Fruit fly (Drosophila melanogaster) whole organism, prepupa: ENCODE data around the gene CG15201.

Experiments used
- CG10631 ChIP-seq: fragments of 200-800 bp; sonication (Bioruptor generic); optimal IDR thresholded peaks from 2 replicates; lab custom pipeline; 2016; ENCODE audit warnings: missing biosample characterization, missing genetic modification characterization
- CG11294 ChIP-seq: fragments of 200-800 bp; sonication (Bioruptor generic); IDR thresholded peaks from 2 replicates; pipeline ENCODE4 v1.3.6; 2022; ENCODE audit warnings: missing biosample characterization, missing genetic modification characterization
- CG1621 ChIP-seq: fragments of 200-800 bp; sonication (Bioruptor generic); optimal IDR thresholded peaks from 3 replicates; lab custom pipeline; 2018; ENCODE audit warnings: missing biosample characterization, mild to moderate bottlenecking, missing genetic modification characterization
- CG32006 ChIP-seq: fragments of 200-800 bp; sonication (Bioruptor generic); optimal IDR thresholded peaks from 3 replicates; lab custom pipeline; 2017; ENCODE audit warnings: missing biosample characterization, mild to moderate bottlenecking, missing genetic modification characterization
- CG34406 ChIP-seq: fragments of 200-800 bp; sonication (Bioruptor generic); optimal IDR thresholded peaks from 3 replicates; lab custom pipeline; 2016; ENCODE audit warnings: missing biosample characterization, missing genetic modification characterization
- CG3919 ChIP-seq: fragments of 200-800 bp; sonication (Bioruptor generic); optimal IDR thresholded peaks from 3 replicates; lab custom pipeline; 2016; ENCODE audit warnings: missing biosample characterization, missing genetic modification characterization
- CG4318 ChIP-seq: fragments of 200-800 bp; sonication (Bioruptor generic); optimal IDR thresholded peaks from 3 replicates; lab custom pipeline; 2017; ENCODE audit warnings: missing biosample characterization, mild to moderate bottlenecking, missing genetic modification characterization
- CG6163 ChIP-seq: fragments of 200-800 bp; sonication (Bioruptor generic); IDR thresholded peaks from 3 replicates; pipeline ENCODE4 v1.3.6; 2022; ENCODE audit warnings: missing biosample characterization, missing genetic modification characterization
- CG6276 ChIP-seq: fragments of 200-800 bp; sonication (Bioruptor generic); optimal IDR thresholded peaks from 2 replicates; lab custom pipeline; 2017; ENCODE audit warnings: missing biosample characterization, mild to moderate bottlenecking, missing genetic modification characterization
- CG7368 ChIP-seq: fragments of 200-800 bp; sonication (Bioruptor generic); optimal IDR thresholded peaks from 3 replicates; lab custom pipeline; 2016; ENCODE audit warnings: missing biosample characterization, missing genetic modification characterization
- CG8319 ChIP-seq: fragments of 200-800 bp; sonication (Bioruptor generic); optimal IDR thresholded peaks from 3 replicates; lab custom pipeline; 2016; ENCODE audit warnings: missing biosample characterization, missing genetic modification characterization
- CG8632 ChIP-seq: fragments of 200-800 bp; sonication (Bioruptor generic); optimal IDR thresholded peaks from 3 replicates; lab custom pipeline; 2016; ENCODE audit warnings: missing biosample characterization, missing genetic modification characterization
- Eip75B ChIP-seq: fragments of 200-800 bp; sonication (Bioruptor generic); optimal IDR thresholded peaks from 3 replicates; lab custom pipeline; 2016; ENCODE audit warnings: missing biosample characterization, missing genetic modification characterization
- Eip78C ChIP-seq: fragments of 200-800 bp; sonication (Bioruptor generic); peaks from one replicate; lab custom pipeline; 2016; ENCODE audit warnings: missing biosample characterization, missing genetic modification characterization
- Hr38 ChIP-seq: sonication (Bioruptor generic); optimal IDR thresholded peaks from 2 replicates; lab custom pipeline; 2016; ENCODE audit warnings: missing biosample characterization, missing genetic modification characterization
- Hr39 ChIP-seq: fragments of 200-800 bp; sonication (Bioruptor generic); optimal IDR thresholded peaks from 2 replicates; lab custom pipeline; 2016; ENCODE audit warnings: missing biosample characterization, missing genetic modification characterization
- Hr4 ChIP-seq: fragments of 200-800 bp; sonication (Bioruptor generic); optimal IDR thresholded peaks from 3 replicates; lab custom pipeline; 2016; ENCODE audit warnings: missing biosample characterization, missing genetic modification characterization
- Met ChIP-seq: fragments of 200-800 bp; sonication (Bioruptor generic); optimal IDR thresholded peaks from 3 replicates; lab custom pipeline; 2016; ENCODE audit warnings: missing biosample characterization, missing genetic modification characterization
- Sox102F ChIP-seq: fragments of 200-800 bp; sonication (Bioruptor generic); optimal IDR thresholded peaks from 2 replicates; lab custom pipeline; 2016; ENCODE audit warnings: missing biosample characterization, mild to moderate bottlenecking, missing genetic modification characterization
- Sox14 ChIP-seq: fragments of 200-800 bp; sonication (Bioruptor generic); optimal IDR thresholded peaks from 3 replicates; lab custom pipeline; 2016; ENCODE audit warnings: missing biosample characterization, missing genetic modification characterization
- acj6 ChIP-seq: fragments of 200-800 bp; sonication (Bioruptor generic); optimal IDR thresholded peaks from 3 replicates; lab custom pipeline; 2016; ENCODE audit warnings: missing biosample characterization, missing genetic modification characterization
- cyc ChIP-seq: fragments of 200-800 bp; sonication (Bioruptor generic); optimal IDR thresholded peaks from 3 replicates; lab custom pipeline; 2016; ENCODE audit warnings: missing biosample characterization, missing genetic modification characterization
- dac ChIP-seq: fragments of 200-800 bp; sonication (Bioruptor generic); optimal IDR thresholded peaks from 2 replicates; lab custom pipeline; 2017; ENCODE audit warnings: missing biosample characterization, mild to moderate bottlenecking, missing genetic modification characterization
- eg ChIP-seq: fragments of 200-800 bp; sonication (Bioruptor generic); IDR thresholded peaks from 3 replicates; pipeline ENCODE4 v1.3.6; 2022; ENCODE audit warnings: missing biosample characterization, missing genetic modification characterization
- esn ChIP-seq: fragments of 200-800 bp; sonication (Bioruptor generic); optimal IDR thresholded peaks from 2 replicates; lab custom pipeline; 2016; ENCODE audit warnings: missing biosample characterization, mild to moderate bottlenecking, missing genetic modification characterization, moderate library complexity
- fkh ChIP-seq: fragments of 200-800 bp; sonication (Bioruptor generic); optimal IDR thresholded peaks from 3 replicates; lab custom pipeline; 2017; ENCODE audit warnings: missing biosample characterization, mild to moderate bottlenecking, missing genetic modification characterization, moderate library complexity
- pdm3 ChIP-seq: fragments of 200-800 bp; sonication (Bioruptor generic); optimal IDR thresholded peaks from 3 replicates; lab custom pipeline; 2016; ENCODE audit warnings: missing biosample characterization, missing genetic modification characterization
- svp ChIP-seq: fragments of 200-800 bp; sonication (Bioruptor generic); peaks from one replicate; lab custom pipeline; 2016; ENCODE audit warnings: missing biosample characterization, missing genetic modification characterization
- vri ChIP-seq: fragments of 200-800 bp; sonication (Bioruptor generic); optimal IDR thresholded peaks from 3 replicates; lab custom pipeline; 2016; ENCODE audit warnings: missing biosample characterization, mild to moderate bottlenecking, missing genetic modification characterization

Gene CG15201

DNA sequence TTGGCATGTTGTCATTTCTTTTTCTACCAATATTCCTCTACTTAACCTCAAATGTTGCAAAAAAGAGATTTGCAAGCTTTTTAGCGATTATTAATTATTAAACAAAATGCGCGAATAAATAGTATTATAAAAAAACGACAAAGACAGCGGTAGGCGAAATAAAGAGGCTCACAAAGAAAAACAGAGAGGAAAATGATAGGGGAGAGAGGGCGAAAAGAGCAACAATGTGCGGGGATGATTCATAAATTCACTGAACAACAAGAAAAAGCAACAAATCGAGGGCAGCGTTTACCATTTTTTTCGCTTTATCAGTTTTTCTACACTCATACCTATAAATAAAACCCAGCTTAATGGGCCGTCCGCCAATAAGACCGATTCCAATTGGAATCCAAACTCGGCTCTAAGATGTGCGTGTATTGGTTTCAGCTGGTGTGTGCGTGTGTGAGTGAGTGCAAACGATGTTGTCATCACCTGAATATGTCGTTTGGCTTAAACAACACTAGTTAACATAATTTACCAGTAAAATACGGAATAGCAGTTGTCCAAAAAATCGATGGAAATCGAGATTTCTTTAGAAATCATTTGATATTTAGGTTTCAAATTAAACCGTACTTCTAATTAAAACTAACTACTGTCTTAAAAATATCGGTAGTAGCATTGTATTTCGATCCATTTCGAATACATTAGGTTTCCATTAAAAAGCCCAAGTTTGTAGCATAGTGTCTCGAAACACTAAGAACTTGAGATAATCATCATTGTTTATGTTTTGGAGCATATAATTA is 12.1 kb downstream of the CG15201 start (continued):
- TF ChIP-seq CG6163 (GFP tag; lab: Robert Waterston, UW) (peak; percentile 5; the same call in 1 of the 3 replicates), Hr38 (no peak), Sox102F (no peak), CG1621 (no peak), cyc (GFP tag; lab: Kevin White, UChicago) (no peak), Sox14 (GFP tag; lab: Kevin White, UChicago) (no peak), Eip75B (GFP tag; lab: Kevin White, UChicago) (no peak), fkh (GFP tag; lab: Kevin White, UChicago) (no peak), CG6276 (GFP tag; lab: Kevin White, UChicago) (no peak), vri (GFP tag; lab: Kevin White, UChicago) (no peak), CG8632 (no peak), CG10631 (no peak), Met (GFP tag; lab: Kevin White, UChicago) (no peak), CG7368 (GFP tag; lab: Kevin White, UChicago) (no peak), Hr39 (GFP tag; lab: Kevin White, UChicago) (no peak), CG32006 (GFP tag; lab: Kevin White, UChicago) (no peak), Hr4 (GFP tag; lab: Kevin White, UChicago) (no peak)

DNA sequence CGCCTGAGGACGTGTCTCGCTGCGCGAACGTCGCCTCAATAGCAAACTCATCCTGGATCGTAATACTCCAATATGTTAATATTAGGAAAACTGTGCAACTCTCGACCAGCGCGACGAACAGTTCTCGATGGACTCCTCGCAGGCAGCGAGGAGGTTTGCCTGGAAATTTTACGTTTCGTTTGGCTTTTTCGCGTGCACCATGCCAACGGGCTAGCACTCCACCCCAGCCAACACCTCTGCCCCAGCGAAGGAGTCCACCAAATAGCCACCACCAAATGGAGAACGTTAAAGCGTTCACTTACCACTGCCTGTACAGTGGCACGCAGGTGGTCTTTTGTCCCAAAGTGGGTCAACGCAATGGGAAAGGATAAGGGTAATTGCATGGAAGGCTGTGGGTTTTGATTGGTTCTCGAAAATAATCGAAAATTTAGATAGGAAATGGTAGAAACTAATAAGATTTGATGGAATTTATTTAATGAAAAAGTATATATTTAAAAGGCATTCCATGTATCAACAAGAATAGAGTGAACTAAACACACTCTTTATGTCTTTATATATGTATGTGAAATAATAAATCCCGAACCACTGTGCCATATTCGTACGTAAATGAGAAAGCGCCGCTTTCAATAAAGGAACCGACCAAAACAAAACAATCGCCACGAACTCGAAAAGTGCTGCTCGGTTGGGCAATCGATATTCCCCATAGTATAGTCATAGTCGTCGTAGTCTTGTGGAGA is 16.0 kb downstream of the CG15201 start, which contains the start of gene CG32668:
TSS of gene CG32668 (minus strand) at position 51 of the 737 bp plus-strand sequence.
- TF ChIP-seq Hr38 (no peak), Eip78C (peak; percentile 57), CG4318 (GFP tag; lab: Kevin White, UChicago) (no peak), CG7368 (GFP tag; lab: Kevin White, UChicago) (no peak)

- TF ChIP-seq Sox14 (GFP tag; lab: Kevin White, UChicago) (no peak), CG3919 (GFP tag; lab: Kevin White, UChicago) (peak; percentile 12), CG34406 (GFP tag; lab: Kevin White, UChicago) (no peak), Eip75B (GFP tag; lab: Kevin White, UChicago) (no peak), eg (GFP tag; lab: Robert Waterston, UW) (0 out of 3 replicates have a peak, but pooled peaks have one; percentile 37), Eip78C (peak; percentile 46), Hr4 (GFP tag; lab: Kevin White, UChicago) (no peak), CG32006 (GFP tag; lab: Kevin White, UChicago) (no peak)
- TF ChIP-seq, all 60 proteins: peak for 3
Measured at dm6 chrX:11168958-11169357, 25.0 kb downstream of the CG15201 start, which contains the start of gene Antdh. TSS of gene Antdh (minus strand) at chrX:11169058.

dm6 chrX:11170578-11170977 is 26.7 kb downstream of the CG15201 start, which contains the start of gene CG1394:
TSS of gene CG1394 (minus strand) at chrX:11170678.
- no peak for TF ChIP-seq fkh (GFP tag; lab: Kevin White, UChicago)
- TF ChIP-seq dac (GFP tag; lab: Kevin White, UChicago): no peak
- no peak for TF ChIP-seq CG8319 (GFP tag; lab: Kevin White, UChicago)

- TF ChIP-seq esn (GFP tag; lab: Kevin White, UChicago) (no peak), acj6 (no peak), pdm3 (GFP tag; lab: Kevin White, UChicago) (no peak), CG11294 (GFP tag; lab: Robert Waterston, UW) (no peak), svp (GFP tag; lab: Kevin White, UChicago) (peak; percentile 23)
Measured at dm6 chrX:11176073-11176472, 32.2 kb downstream of the CG15201 start.
